Worm (Caenorhabditis elegans) whole organism, late embryonic: ENCODE results near the gene rpn-7.
"Not testable (repeated sequence)": the region's sequence is repeated elsewhere in the genome, so short reads cannot be mapped to it uniquely, and the experiment has no call there.

Source experiments
- K02D7.2 ChIP-seq: sonication (generic microtip); optimal IDR thresholded peaks from 2 replicates; lab custom pipeline; 2017; ENCODE audit warnings: mild to moderate bottlenecking, missing genetic modification characterization, missing compliant biosample characterization
- T23F11.4 ChIP-seq: fragments of 200-800 bp; sonication (Bioruptor generic); optimal IDR thresholded peaks from 2 replicates; lab custom pipeline; 2018; ENCODE audit warnings: mild to moderate bottlenecking, missing genetic modification characterization, missing compliant biosample characterization
- Y22D7AL.16 ChIP-seq: sonication (generic microtip); optimal IDR thresholded peaks from 2 replicates; lab custom pipeline; 2016; ENCODE audit warnings: missing genetic modification characterization, missing compliant biosample characterization
- ahr-1 ChIP-seq: sonication (generic microtip); optimal IDR thresholded peaks from 2 replicates; lab custom pipeline; 2016; ENCODE audit warnings: missing genetic modification characterization, missing compliant biosample characterization
- ama-1 ChIP-seq: fragments of 150-350 bp; optimal IDR thresholded peaks from 2 replicates; lab custom pipeline; 2014
- ceh-19 ChIP-seq: fragments of 200-800 bp; sonication (Bioruptor generic); optimal IDR thresholded peaks from 2 replicates; lab custom pipeline; 2018; ENCODE audit warnings: mild to moderate bottlenecking, missing genetic modification characterization, missing compliant biosample characterization
- ceh-2 ChIP-seq: sonication (generic microtip); optimal IDR thresholded peaks from 2 replicates; lab custom pipeline; 2016; ENCODE audit warnings: missing genotype, missing genetic modification characterization, missing compliant biosample characterization
- ceh-22 ChIP-seq: sonication (generic microtip); optimal IDR thresholded peaks from 2 replicates; lab custom pipeline; 2017; ENCODE audit warnings: missing biosample characterization, missing genetic modification characterization
- ceh-24 ChIP-seq: sonication (generic microtip); optimal IDR thresholded peaks from 2 replicates; lab custom pipeline; 2016; ENCODE audit warnings: mild to moderate bottlenecking, missing genetic modification characterization, missing compliant biosample characterization
- ceh-6 ChIP-seq: fragments of 200-800 bp; sonication (Bioruptor generic); optimal IDR thresholded peaks from 2 replicates; lab custom pipeline; 2018; ENCODE audit warnings: mild to moderate bottlenecking, missing genetic modification characterization, missing compliant biosample characterization
- ceh-9 ChIP-seq: sonication (generic microtip); optimal IDR thresholded peaks from 2 replicates; lab custom pipeline; 2016; ENCODE audit warnings: mild to moderate bottlenecking, missing genetic modification characterization, inconsistent platforms, missing compliant biosample characterization
- che-1 ChIP-seq: sonication (generic microtip); optimal IDR thresholded peaks from 2 replicates; lab custom pipeline; 2016; ENCODE audit warnings: mild to moderate bottlenecking, missing genetic modification characterization, missing compliant biosample characterization
- dmd-4 ChIP-seq: sonication (generic microtip); optimal IDR thresholded peaks from 2 replicates; lab custom pipeline; 2016; ENCODE audit warnings: borderline replicate concordance, missing genetic modification characterization, missing compliant biosample characterization
- elt-2 ChIP-seq: sonication (generic microtip); optimal IDR thresholded peaks from 2 replicates; lab custom pipeline; 2016; ENCODE audit warnings: missing genetic modification reagents, missing genetic modification characterization, missing compliant biosample characterization
- ets-4 ChIP-seq: sonication (generic microtip); optimal IDR thresholded peaks from 2 replicates; lab custom pipeline; 2016; ENCODE audit warnings: missing genetic modification characterization, missing compliant biosample characterization
- eyg-1 ChIP-seq: sonication (generic microtip); optimal IDR thresholded peaks from 2 replicates; lab custom pipeline; 2016; ENCODE audit warnings: missing genotype, missing genetic modification characterization, missing compliant biosample characterization
- fax-1 ChIP-seq: sonication (generic microtip); optimal IDR thresholded peaks from 2 replicates; lab custom pipeline; 2016; ENCODE audit warnings: missing genotype, missing genetic modification characterization, missing compliant biosample characterization
- gmeb-2 ChIP-seq: sonication (generic microtip); optimal IDR thresholded peaks from 2 replicates; lab custom pipeline; 2016; ENCODE audit warnings: missing genetic modification characterization, inconsistent platforms, missing compliant biosample characterization
- hlh-30 ChIP-seq: sonication (generic microtip); optimal IDR thresholded peaks from 2 replicates; lab custom pipeline; 2017; ENCODE audit warnings: antibody characterized with exemption, missing genetic modification characterization, missing compliant biosample characterization; ENCODE audit not compliant: insufficient read depth
- lin-11 ChIP-seq: fragments of 200-800 bp; sonication (Bioruptor generic); optimal IDR thresholded peaks from 2 replicates; lab custom pipeline; 2018; ENCODE audit warnings: mild to moderate bottlenecking, missing genetic modification characterization, missing compliant biosample characterization
- madf-2 ChIP-seq: sonication (generic microtip); optimal IDR thresholded peaks from 2 replicates; lab custom pipeline; 2017; ENCODE audit warnings: missing genetic modification characterization, missing compliant biosample characterization
- mec-3 ChIP-seq: sonication (generic microtip); optimal IDR thresholded peaks from 2 replicates; lab custom pipeline; 2016; ENCODE audit warnings: borderline replicate concordance, missing genetic modification characterization, missing compliant biosample characterization
- nfya-1 ChIP-seq: sonication (generic microtip); optimal IDR thresholded peaks from 2 replicates; lab custom pipeline; 2017; ENCODE audit warnings: missing genetic modification characterization, mild to moderate bottlenecking, missing compliant biosample characterization, antibody characterized with exemption, moderate library complexity
- nhr-11 ChIP-seq: fragments of 150-350 bp; optimal IDR thresholded peaks from 2 replicates; lab custom pipeline; 2014; ENCODE audit warnings: missing biosample characterization, missing genetic modification characterization
- npax-4 ChIP-seq: sonication (generic microtip); optimal IDR thresholded peaks from 2 replicates; lab custom pipeline; 2016; ENCODE audit warnings: missing genetic modification characterization, missing compliant biosample characterization
- pat-9 ChIP-seq: fragments of 200-800 bp; sonication (Bioruptor generic); optimal IDR thresholded peaks from 2 replicates; lab custom pipeline; 2018; ENCODE audit warnings: mild to moderate bottlenecking, missing genetic modification characterization, moderate library complexity, missing compliant biosample characterization
- pha-4 ChIP-seq: fragments of 150-350 bp; optimal IDR thresholded peaks from 2 replicates; lab custom pipeline; 2018; ENCODE audit warnings: missing biosample characterization, missing genetic modification reagents, missing genetic modification characterization
- ref-2 ChIP-seq: sonication (generic microtip); optimal IDR thresholded peaks from 2 replicates; lab custom pipeline; 2016; ENCODE audit warnings: missing genetic modification characterization, missing compliant biosample characterization
- rnt-1 ChIP-seq: sonication (generic microtip); optimal IDR thresholded peaks from 2 replicates; lab custom pipeline; 2016; ENCODE audit warnings: missing genetic modification characterization, missing compliant biosample characterization
- sdc-2 ChIP-seq: sonication (generic microtip); optimal IDR thresholded peaks from 2 replicates; lab custom pipeline; 2016; ENCODE audit warnings: missing genotype, missing genetic modification characterization, missing compliant biosample characterization
- tbx-2 ChIP-seq: sonication (generic microtip); optimal IDR thresholded peaks from 2 replicates; lab custom pipeline; 2016; ENCODE audit warnings: missing genetic modification characterization, missing compliant biosample characterization
- tbx-7 ChIP-seq: sonication (generic microtip); optimal IDR thresholded peaks from 2 replicates; lab custom pipeline; 2016; ENCODE audit warnings: missing genotype, missing genetic modification characterization, missing compliant biosample characterization
- ttx-3 ChIP-seq: sonication (generic microtip); optimal IDR thresholded peaks from 2 replicates; lab custom pipeline; 2016; ENCODE audit warnings: missing genetic modification reagents, missing genetic modification characterization, missing compliant biosample characterization
- unc-3 ChIP-seq, 2 experiments: fragments of 200-800 bp in 1 of 2; sonication (Bioruptor generic) in 1 of 2; sonication (generic microtip) in 1 of 2; conservative IDR thresholded peaks in 1 of 2; optimal IDR thresholded peaks in 1 of 2; 2 replicates each; pipeline versions ENCODE4 v1.3.6 to Lab custom; 2016 to 2022; ENCODE audit warnings: missing compliant biosample characterization in 2 of 2, missing genetic modification characterization in 2 of 2, missing genetic modification reagents in 1 of 2
- unc-55 ChIP-seq: sonication (generic microtip); optimal IDR thresholded peaks from 2 replicates; lab custom pipeline; 2017; ENCODE audit warnings: missing biosample characterization, missing genetic modification reagents, missing genetic modification characterization
- unc-86 ChIP-seq: sonication (generic microtip); optimal IDR thresholded peaks from 2 replicates; lab custom pipeline; 2016; ENCODE audit warnings: missing genetic modification characterization, missing compliant biosample characterization

The rpn-7 gene

ce11 chrIV:9286305-9286704, 30.1 kb upstream of the rpn-7 start, which contains the start of gene nhr-267:
Gene nhr-267, minus strand, starts transcription at chrIV:9286405.
- not testable (repeated sequence) for TF ChIP-seq tbx-2, unc-86, ttx-3 (tag; lab: Kevin White, UChicago)

- TF ChIP-seq ceh-19 (GFP tag; lab: Kevin White, UChicago) (no peak), ceh-6 (no peak), ceh-24 (tag; lab: Kevin White, UChicago) (no peak), nhr-11 (tag; lab: Kevin White, UChicago) (no peak), unc-3 (GFP tag; conservative IDR thresholded peaks at IDR 0.05; lab: Robert Waterston, UW) (no peak), unc-3 (tag; optimal IDR thresholded peaks at IDR 0.05; lab: Kevin White, UChicago) (no peak), npax-4 (tag; lab: Kevin White, UChicago) (no peak), ama-1 (lab: Kevin White, UChicago) (no peak), K02D7.2 (tag; lab: Kevin White, UChicago) (no peak), fax-1 (tag; lab: Kevin White, UChicago) (no peak), gmeb-2 (no peak), pat-9 (tag; lab: Kevin White, UChicago) (no peak), ref-2 (tag; lab: Kevin White, UChicago) (no peak), unc-55 (GFP tag; lab: Kevin White, UChicago) (no peak), rnt-1 (tag; lab: Kevin White, UChicago) (no peak), mec-3 (no peak), ceh-9 (tag; lab: Kevin White, UChicago) (no peak), hlh-30 (tag; lab: Kevin White, UChicago) (no peak), eyg-1 (tag; lab: Kevin White, UChicago) (no peak)
These were observed 26.8 kb upstream of the rpn-7 start for ce11 chrIV:9289635-9290034.

- TF ChIP-seq che-1 (tag; lab: Kevin White, UChicago); sdc-2; gmeb-2: not testable (repeated sequence)
These were observed 22.6 kb upstream of the rpn-7 start, which contains the start of gene nhr-264 for ce11 chrIV:9293825-9294224. Gene nhr-264, minus strand, starts transcription at chrIV:9293925.

- TF ChIP-seq ref-2 (tag; lab: Kevin White, UChicago) (no peak), ahr-1 (tag; lab: Kevin White, UChicago) (no peak), lin-11 (no peak), dmd-4 (tag; lab: Kevin White, UChicago) (no peak), Y22D7AL.16 (tag; lab: Kevin White, UChicago) (no peak), T23F11.4 (no peak), elt-2 (no peak), nhr-11 (tag; lab: Kevin White, UChicago) (no peak), ets-4 (no peak), unc-55 (GFP tag; lab: Kevin White, UChicago) (no peak), tbx-7 (tag; lab: Kevin White, UChicago) (no peak), nfya-1 (tag; lab: Kevin White, UChicago) (no peak), madf-2 (tag; lab: Kevin White, UChicago) (no peak), pha-4 (no peak), ceh-9 (tag; lab: Kevin White, UChicago) (no peak)
These were observed 20.1 kb upstream of the rpn-7 start, which contains the start of gene F49C12.1 for ce11 chrIV:9296285-9296684. Gene F49C12.1, minus strand, starts transcription at chrIV:9296354.

- TF ChIP-seq gmeb-2 (no peak), unc-55 (GFP tag; lab: Kevin White, UChicago) (no peak), che-1 (tag; lab: Kevin White, UChicago) (no peak), ceh-24 (tag; lab: Kevin White, UChicago) (no peak), ceh-2 (tag; lab: Kevin White, UChicago) (no peak), elt-2 (no peak), tbx-7 (tag; lab: Kevin White, UChicago) (no peak), eyg-1 (tag; lab: Kevin White, UChicago) (no peak), ceh-22 (tag; lab: Kevin White, UChicago) (no peak), ets-4 (no peak)
These were observed 17.3 kb upstream of the rpn-7 start, which contains the start of gene F49C12.2 for ce11 chrIV:9299145-9299544. Gene F49C12.2, minus strand, starts transcription at chrIV:9299245.
